Worm (Caenorhabditis elegans) whole organism, early embryonic: ENCODE data around the gene pqn-27.

Source experiments
- F13C5.2 ChIP-seq: sonication (generic microtip); optimal IDR thresholded peaks from 2 replicates; lab custom pipeline; 2017; ENCODE audit warnings: mild to moderate bottlenecking, missing genetic modification characterization, inconsistent platforms, missing compliant biosample characterization
- ama-1 ChIP-seq: fragments of 150-350 bp; optimal IDR thresholded peaks from 2 replicates; lab custom pipeline; 2014
- ceh-36 ChIP-seq: sonication (generic microtip); optimal IDR thresholded peaks from 2 replicates; lab custom pipeline; 2016; ENCODE audit warnings: missing genetic modification characterization, inconsistent platforms, missing compliant biosample characterization
- ets-7 ChIP-seq: sonication (generic microtip); optimal IDR thresholded peaks from 2 replicates; lab custom pipeline; 2016; ENCODE audit warnings: missing genotype, missing genetic modification characterization, missing compliant biosample characterization
- flt-1 ChIP-seq: fragments of 200-800 bp; sonication (Bioruptor generic); IDR thresholded peaks from 2 replicates; pipeline ENCODE4 v1.3.6; 2022; ENCODE audit warnings: missing genetic modification characterization, missing compliant biosample characterization
- hmbx-1 ChIP-seq: sonication (generic microtip); optimal IDR thresholded peaks from 2 replicates; lab custom pipeline; 2016; ENCODE audit warnings: mild to moderate bottlenecking, missing genetic modification characterization, missing compliant biosample characterization
- hnd-1 ChIP-seq: sonication (generic microtip); optimal IDR thresholded peaks from 2 replicates; lab custom pipeline; 2016; ENCODE audit warnings: missing genetic modification characterization, missing compliant biosample characterization
- pes-1 ChIP-seq: fragments of 200-800 bp; sonication (Bioruptor generic); IDR thresholded peaks from 2 replicates; pipeline ENCODE4 v1.3.6; 2022; ENCODE audit warnings: missing genetic modification reagents, missing genetic modification characterization, missing compliant biosample characterization
- scrt-1 ChIP-seq: fragments of 200-800 bp; sonication (Bioruptor generic); IDR thresholded peaks from 2 replicates; pipeline ENCODE4 v1.3.6; 2022; ENCODE audit warnings: missing genetic modification characterization, missing compliant biosample characterization
- sea-1 ChIP-seq: fragments of 200-800 bp; sonication (Bioruptor generic); conservative IDR thresholded peaks from 2 replicates; pipeline ENCODE4 v1.3.6; 2022; ENCODE audit warnings: missing genetic modification characterization, missing compliant biosample characterization
- tbx-11 ChIP-seq: fragments of 200-800 bp; sonication (Bioruptor generic); IDR thresholded peaks from 2 replicates; pipeline ENCODE4 v1.3.6; 2022; ENCODE audit warnings: missing genetic modification characterization, missing compliant biosample characterization
- tbx-37 ChIP-seq: fragments of 200-800 bp; sonication (Bioruptor generic); conservative IDR thresholded peaks from 2 replicates; pipeline ENCODE4 v1.3.6; 2022; ENCODE audit warnings: missing genetic modification reagents, missing genetic modification characterization, missing compliant biosample characterization
- tra-4 ChIP-seq: sonication (generic microtip); optimal IDR thresholded peaks from 2 replicates; lab custom pipeline; 2017; ENCODE audit warnings: missing genetic modification characterization, missing compliant biosample characterization

DNA sequence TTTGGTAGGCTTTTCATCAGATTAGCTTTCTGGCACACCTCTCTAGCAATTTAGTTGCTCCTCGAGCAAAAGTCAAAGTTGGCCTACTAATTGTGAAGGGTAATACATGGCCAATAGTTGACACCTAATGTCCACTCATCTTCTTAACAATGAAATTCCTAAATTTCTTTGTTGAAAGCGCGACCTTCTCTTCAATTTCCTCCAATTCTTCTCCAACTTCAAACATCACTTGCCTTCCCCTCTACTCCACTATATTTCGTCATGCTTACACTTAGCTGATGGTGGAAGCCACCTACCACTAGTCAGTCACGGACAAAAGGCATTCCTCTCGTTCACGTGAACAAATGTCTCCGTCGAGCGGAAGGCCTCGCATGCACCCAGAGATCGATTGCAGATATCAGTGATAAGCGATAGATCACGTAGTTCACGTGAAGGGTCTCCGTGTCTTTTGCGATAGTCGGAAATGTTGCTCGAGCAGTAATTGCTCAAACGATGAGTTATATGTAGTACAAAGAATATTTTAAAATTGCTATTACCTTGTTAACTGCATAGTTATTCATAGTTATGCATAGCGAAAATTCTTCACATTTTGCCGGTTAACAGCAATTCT, 8.7 kb upstream of the pqn-27 start, which contains the start of gene E01G4.3:
- TF ChIP-seq ama-1 (no peak), F13C5.2 (tag; lab: Kevin White, UChicago) (no peak), tbx-37 (GFP tag; lab: Robert Waterston, UW) (no peak), scrt-1 (GFP tag; lab: Robert Waterston, UW) (no peak), hmbx-1 (no peak), sea-1 (GFP tag; lab: Robert Waterston, UW) (no peak), ets-7 (tag; lab: Kevin White, UChicago) (no peak), ceh-36 (tag; lab: Kevin White, UChicago) (no peak), hnd-1 (tag; lab: Kevin White, UChicago) (no peak), tra-4 (tag; lab: Kevin White, UChicago) (no peak), flt-1 (GFP tag; lab: Robert Waterston, UW) (no peak), tbx-11 (GFP tag; lab: Robert Waterston, UW) (no peak), pes-1 (GFP tag; lab: Robert Waterston, UW) (no peak)
